Fruit fly (Drosophila melanogaster) S2 (cell line): Measurements from ENCODE around the gene CG6712.

Experiments
- CG8478 ChIP-seq: fragments of >200 bp; optimal IDR thresholded peaks from 2 replicates; lab custom pipeline; 2018
- CTCF ChIP-seq, 2 experiments: fragments of >200 bp; optimal IDR thresholded peaks; 2 replicates each; lab custom pipeline; 2018

Gene CG6712

dm6 chr2L:12097698-12098097, 1.4 kb upstream of the CG6712 start, which contains the start of gene Ced-12:
TSS of gene Ced-12 (plus strand) at chr2L:12097838.
- TF ChIP-seq CG8478 (lab: Kevin White, UChicago) (no peak), CTCF (optimal IDR thresholded peaks at IDR 0.05; lab: Kevin White, UChicago) (no peak)

dm6 chr2L:12093652-12094051, 2.7 kb downstream of the CG6712 start:
- TF ChIP-seq CG8478 (lab: Kevin White, UChicago), result no peak
- TF ChIP-seq CTCF (optimal IDR thresholded peaks at IDR 0.05; lab: Kevin White, UChicago), result no peak

DNA sequence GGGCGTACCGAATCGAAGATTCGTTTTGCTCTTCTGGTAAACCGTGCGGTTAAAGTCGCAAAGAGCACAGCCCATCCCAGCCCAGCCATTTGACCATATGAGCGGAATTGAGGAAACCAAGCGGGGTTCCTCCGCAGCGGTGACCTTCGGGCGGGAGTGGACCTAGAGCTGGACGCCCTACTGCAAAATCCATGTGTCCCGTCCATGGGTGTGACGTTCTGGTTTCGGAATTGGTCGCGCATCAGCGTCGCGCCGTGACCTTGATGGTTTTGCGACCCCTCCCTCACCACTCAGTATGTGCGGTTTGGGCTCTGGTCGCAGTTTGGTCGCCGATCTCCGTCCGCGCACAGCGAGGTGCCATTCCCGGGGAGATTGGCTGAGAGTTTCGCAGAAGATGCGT, 3.6 kb downstream of the CG6712 start:
- TF ChIP-seq CTCF (optimal IDR thresholded peaks at IDR 0.05; lab: Kevin White, UChicago) (no peak), CG8478 (lab: Kevin White, UChicago) (no peak)

dm6 chr2L:12092041-12092440, 4.3 kb downstream of the CG6712 start:
- no peak for TF ChIP-seq CTCF (optimal IDR thresholded peaks at IDR 0.05; lab: Kevin White, UChicago)

DNA sequence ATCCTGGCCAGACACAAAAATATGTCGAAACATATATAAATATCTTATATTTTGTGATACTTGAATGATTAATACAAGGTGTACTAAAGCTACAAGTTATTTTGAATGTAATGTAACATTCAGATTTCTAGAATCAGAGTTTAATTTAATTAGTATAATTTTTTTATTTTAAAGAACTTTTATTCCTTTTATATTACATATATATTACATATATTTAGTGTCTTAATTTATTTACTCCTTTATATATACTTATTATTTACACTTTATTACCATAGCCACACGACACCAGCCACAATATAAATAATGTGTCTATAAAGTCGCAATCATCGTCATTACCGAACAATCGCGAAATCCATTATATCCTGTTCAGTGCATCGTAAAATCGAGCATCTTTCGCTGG, 4.8 kb downstream of the CG6712 start, which contains the start of gene Pex19:
Gene Pex19 (plus strand): TSS at position 301 of the 400 bp plus-strand sequence.
- TF ChIP-seq CG8478 (lab: Kevin White, UChicago), result no peak
- no peak for TF ChIP-seq CTCF (optimal IDR thresholded peaks at IDR 0.05; lab: Kevin White, UChicago)

DNA sequence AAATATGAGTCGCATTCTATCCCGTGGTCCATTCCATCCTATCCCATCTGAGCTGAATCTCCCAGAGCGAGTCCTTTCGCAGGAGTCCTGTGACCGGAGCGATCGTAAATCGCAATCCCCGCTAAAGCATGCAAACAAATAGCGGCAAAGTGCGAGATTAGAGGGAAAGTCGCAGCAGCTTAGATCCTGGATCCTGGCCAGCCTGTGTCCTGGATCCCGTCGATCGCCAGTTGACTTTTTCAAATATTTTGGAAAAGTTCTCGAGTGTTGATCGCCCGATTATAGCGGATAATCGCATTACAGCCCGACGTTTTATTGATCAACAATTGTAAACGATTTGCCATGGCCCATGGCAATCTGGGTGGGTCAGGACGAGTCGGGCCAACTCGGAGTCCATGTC, 7.2 kb downstream of the CG6712 start:
- TF ChIP-seq CG8478 (lab: Kevin White, UChicago) (no peak), CTCF (optimal IDR thresholded peaks at IDR 0.05; lab: Kevin White, UChicago) (no peak)

- no peak for TF ChIP-seq CTCF (optimal IDR thresholded peaks at IDR 0.05; lab: Kevin White, UChicago)
- no peak for TF ChIP-seq CG8478 (lab: Kevin White, UChicago)
Observed at dm6 chr2L:12087442-12087841, 8.9 kb downstream of the CG6712 start.

DNA sequence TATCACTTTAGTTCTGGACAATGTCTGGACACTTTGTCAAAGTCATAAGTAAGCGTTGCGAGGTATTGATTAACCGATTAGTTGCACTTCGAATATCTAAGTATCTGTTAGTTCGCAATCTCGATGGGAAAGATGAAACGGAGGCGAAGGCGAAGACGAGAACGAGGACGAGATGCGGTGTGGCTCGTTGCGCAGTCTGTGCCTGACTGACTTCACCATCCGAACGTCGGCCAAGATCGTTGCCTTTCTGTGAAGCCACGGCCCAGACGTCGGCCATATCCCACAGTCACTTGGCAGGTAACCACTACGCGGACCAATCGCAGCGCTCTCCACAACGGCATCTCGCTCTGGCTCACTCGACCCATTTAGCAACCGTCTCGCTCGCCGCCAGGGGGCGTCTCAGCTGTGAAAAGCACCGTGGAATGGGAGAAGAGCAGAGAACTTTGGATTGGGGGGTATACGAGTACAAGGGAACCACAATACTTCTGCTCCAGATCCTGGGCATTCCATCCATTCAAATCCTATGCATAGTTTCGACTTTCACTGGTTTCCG, 10.6 kb downstream of the CG6712 start, which contains the start of gene prd:
Gene prd (minus strand): TSS at position 209 of the 553 bp plus-strand sequence.
- TF ChIP-seq CTCF (optimal IDR thresholded peaks at IDR 0.05; lab: Kevin White, UChicago), result peak; percentile 80 to 85
- no peak for TF ChIP-seq CG8478 (lab: Kevin White, UChicago)

DNA sequence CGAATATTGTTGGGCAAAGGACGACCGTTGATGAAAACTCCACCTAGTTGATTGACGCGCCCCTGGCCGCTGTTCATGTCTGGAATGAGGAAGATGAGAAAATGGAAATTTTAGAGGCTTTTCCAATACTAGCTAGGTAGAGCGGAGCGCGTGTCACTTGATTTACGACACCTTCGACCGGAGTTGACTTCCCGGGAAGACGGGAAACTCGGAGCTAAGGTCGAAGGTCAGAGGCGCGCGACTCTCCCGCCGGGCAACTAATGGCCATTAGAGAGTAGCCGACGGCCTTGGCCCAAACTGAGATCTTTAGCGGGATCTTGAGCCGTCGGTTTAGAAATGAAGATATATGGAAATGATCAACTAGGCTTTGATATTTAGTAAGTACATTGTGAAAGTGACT, 11.3 kb downstream of the CG6712 start:
- TF ChIP-seq CTCF (optimal IDR thresholded peaks at IDR 0.05; lab: Kevin White, UChicago) (no peak), CG8478 (lab: Kevin White, UChicago) (no peak)

dm6 chr2L:12081118-12081665, 15.1 kb downstream of the CG6712 start:
- TF ChIP-seq CTCF (optimal IDR thresholded peaks at IDR 0.05; lab: Kevin White, UChicago) (no peak), CG8478 (lab: Kevin White, UChicago) (no peak)

dm6 chr2L:12079827-12080381, 16.4 kb downstream of the CG6712 start:
- TF ChIP-seq CTCF (optimal IDR thresholded peaks at IDR 0.05; lab: Kevin White, UChicago), result no peak
- TF ChIP-seq CG8478 (lab: Kevin White, UChicago), result no peak

DNA sequence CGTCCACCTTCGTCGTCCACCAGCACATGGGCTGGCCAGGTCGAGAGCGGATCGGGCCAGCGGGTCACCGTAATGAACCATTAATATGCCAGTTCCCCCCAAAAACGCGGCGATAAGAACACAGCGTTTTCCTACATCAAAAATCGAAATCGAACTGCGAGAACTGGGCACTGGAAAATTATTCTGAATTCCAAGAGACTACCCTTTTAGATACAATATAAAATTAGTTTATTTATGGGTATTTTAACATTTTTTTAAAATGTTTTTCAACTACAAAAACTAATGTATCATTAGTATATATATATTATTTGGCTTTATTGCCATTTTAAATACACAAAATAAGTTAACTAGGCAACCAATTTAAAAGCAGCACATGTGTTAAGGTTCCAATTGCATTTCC, 17.6 kb downstream of the CG6712 start:
- TF ChIP-seq CTCF (optimal IDR thresholded peaks at IDR 0.05; lab: Kevin White, UChicago) (no peak), CG8478 (lab: Kevin White, UChicago) (no peak)

DNA sequence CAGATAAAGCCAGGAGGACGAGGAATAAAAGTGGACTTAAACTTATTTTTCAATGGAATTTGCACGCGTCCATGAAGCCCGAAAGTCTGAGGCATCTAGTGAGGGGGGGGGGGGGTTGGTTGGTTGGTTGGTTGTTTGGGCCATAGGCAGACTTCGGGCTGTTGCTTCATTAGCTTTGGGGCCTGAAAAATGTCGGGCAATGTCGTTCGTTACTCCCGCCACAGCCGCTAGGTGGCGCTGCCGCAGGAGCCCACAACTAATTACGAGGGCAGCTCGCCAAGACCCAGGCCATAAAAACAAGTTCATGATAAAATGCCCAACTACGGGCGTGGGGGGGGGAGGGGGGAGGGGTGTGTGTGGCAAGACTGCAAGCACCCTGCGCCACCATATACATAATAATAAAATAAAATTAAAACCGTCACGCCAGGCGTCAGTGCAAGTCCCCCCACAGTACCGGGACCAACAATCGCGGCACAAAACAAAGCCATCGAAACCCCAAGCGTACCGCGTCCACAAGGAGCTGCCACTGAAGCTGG, 18.1 kb downstream of the CG6712 start:
- TF ChIP-seq CTCF (optimal IDR thresholded peaks at IDR 0.05; lab: Kevin White, UChicago), result peak; percentile 73 to 77
- TF ChIP-seq CG8478 (lab: Kevin White, UChicago), result no peak

- TF ChIP-seq CG8478 (lab: Kevin White, UChicago) (no peak), CTCF (optimal IDR thresholded peaks at IDR 0.05; lab: Kevin White, UChicago) (no peak)
Observed at dm6 chr2L:12075850-12076249, 20.5 kb downstream of the CG6712 start, which contains the start of gene CG14947. TSS of gene CG14947 (plus strand) at chr2L:12076100.

DNA sequence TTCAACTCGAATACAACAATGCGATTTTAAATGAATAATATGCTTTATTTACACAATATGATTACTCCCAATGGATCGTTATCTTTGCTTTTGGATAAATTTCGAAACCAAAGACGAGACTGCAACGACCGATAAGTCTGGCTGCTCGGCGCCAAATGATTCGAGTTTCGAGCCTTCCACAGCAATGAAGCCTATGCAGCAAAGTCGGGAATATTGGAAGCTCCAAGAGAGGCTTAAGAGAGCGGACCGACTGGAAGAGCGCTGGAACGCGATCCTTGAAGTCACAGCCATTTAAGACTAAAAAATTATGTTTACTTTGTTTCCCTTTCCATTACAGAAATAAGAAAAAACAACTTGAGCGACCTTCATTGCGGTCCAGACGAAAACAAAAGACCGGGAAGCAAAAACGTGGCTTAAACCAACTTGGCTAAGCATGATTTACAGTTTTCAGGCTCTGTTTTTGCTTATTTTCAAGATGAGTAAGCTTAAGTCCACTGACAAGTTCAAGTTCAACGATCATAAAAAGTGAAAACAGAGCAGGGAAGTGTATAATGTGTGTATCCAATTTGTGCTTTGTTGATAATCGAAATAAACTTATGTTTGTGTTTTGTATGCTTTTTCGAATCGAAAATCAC, 29.6 kb downstream of the CG6712 start, which contains the start of gene firl:
Gene firl (minus strand): TSS at position 159 of the 635 bp plus-strand sequence.
- TF ChIP-seq CTCF (optimal IDR thresholded peaks at IDR 0.05; lab: Kevin White, UChicago), result no peak
- no peak for TF ChIP-seq CG8478 (lab: Kevin White, UChicago)
